Worm (Caenorhabditis elegans): ENCODE measurements around the gene chpf-1.

chpf-1 gene

DNA sequence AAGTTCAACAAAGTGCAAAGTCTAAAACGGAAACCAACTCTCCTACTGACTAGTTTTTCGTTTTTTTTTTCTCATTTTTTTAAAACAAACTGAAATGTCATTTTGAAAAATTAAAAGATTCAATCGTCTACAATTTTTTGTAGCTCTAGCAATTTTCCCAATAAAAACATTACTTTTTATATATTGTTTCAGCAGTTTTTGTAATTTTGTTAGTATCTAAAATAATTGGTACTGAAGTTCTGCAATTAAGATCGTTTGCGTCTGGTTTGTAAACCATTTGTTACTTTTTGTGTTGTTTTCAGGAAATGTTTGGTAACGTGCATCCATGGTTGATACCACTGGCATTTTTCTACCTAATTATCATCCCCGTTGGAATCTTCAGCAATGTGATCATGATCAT, 44.8 kb downstream of the chpf-1 start, which contains the start of gene srsx-30:
TSS of gene srsx-30 (plus strand) at position 301 of the 400 bp plus-strand sequence.
- no peak for TF ChIP-seq flt-1 (GFP tag; IDR thresholded peaks at IDR 0.05)
- no peak for TF ChIP-seq ztf-23 (GFP tag; IDR thresholded peaks at IDR 0.05)
- TF ChIP-seq cog-1 (tag; optimal IDR thresholded peaks at IDR 0.05): no peak
- no peak for TF ChIP-seq ref-1 (GFP tag; conservative IDR thresholded peaks at IDR 0.05)
- no peak for TF ChIP-seq T22C8.4 (GFP tag; IDR thresholded peaks at IDR 0.05)
- TF ChIP-seq ztf-29 (GFP tag; IDR thresholded peaks at IDR 0.05): no peak
- no peak for TF ChIP-seq tab-1 (GFP tag; IDR thresholded peaks at IDR 0.05)
- TF ChIP-seq klf-2 (GFP tag; conservative IDR thresholded peaks at IDR 0.05): no peak
- no peak for TF ChIP-seq med-1 (GFP tag; optimal IDR thresholded peaks at IDR 0.05; ENCODE audit: insufficient read depth)

DNA sequence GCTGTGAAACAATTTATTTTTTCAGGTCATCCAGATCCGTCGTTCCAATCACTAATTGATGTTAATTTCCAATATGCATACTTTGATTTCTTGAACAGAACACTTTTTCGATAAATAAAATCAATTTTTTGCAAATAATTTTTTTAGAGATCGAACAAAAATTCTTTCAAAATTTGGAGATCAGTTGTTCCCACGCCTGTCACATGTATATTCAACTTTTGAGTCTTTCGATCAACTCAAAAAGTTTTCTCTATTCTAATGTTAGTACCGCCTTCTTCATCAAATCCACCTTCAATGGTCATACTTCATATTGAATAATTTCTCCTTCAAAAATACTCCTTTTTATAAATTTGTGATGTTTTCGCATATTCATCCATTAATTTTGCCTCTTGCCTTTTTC, 48.6 kb downstream of the chpf-1 start, which contains the start of gene srsx-29:
TSS of gene srsx-29 (plus strand) at position 301 of the 400 bp plus-strand sequence.
- no peak for TF ChIP-seq ztf-29 (GFP tag; IDR thresholded peaks at IDR 0.05)
- TF ChIP-seq flt-1 (GFP tag; IDR thresholded peaks at IDR 0.05): no peak
- TF ChIP-seq tab-1 (GFP tag; IDR thresholded peaks at IDR 0.05): no peak
- TF ChIP-seq klf-2 (GFP tag; conservative IDR thresholded peaks at IDR 0.05): no peak
- no peak for TF ChIP-seq ref-1 (GFP tag; conservative IDR thresholded peaks at IDR 0.05)
- no peak for TF ChIP-seq T22C8.4 (GFP tag; IDR thresholded peaks at IDR 0.05)
- no peak for TF ChIP-seq ztf-23 (GFP tag; IDR thresholded peaks at IDR 0.05)
- TF ChIP-seq med-1 (GFP tag; optimal IDR thresholded peaks at IDR 0.05; ENCODE audit: insufficient read depth): no peak
- TF ChIP-seq cog-1 (tag; optimal IDR thresholded peaks at IDR 0.05): no peak

DNA sequence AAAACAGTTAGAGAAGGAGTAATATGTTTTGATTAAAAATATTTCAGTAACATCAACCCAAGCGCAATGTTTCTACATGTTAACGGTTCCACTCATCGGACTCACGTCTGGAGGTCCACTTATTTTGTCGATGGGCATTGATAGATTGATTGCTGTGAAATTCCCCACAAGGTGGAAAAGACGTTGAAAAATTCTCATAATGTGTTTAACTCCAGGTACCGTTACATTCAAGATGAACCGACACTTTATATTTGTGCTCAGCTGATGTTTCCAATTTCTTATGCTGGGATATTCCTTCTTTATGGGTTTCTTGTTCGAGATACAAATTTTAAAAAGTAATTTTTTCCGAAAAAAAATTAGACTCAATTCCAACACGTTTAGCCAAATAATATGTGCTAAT, 50.2 kb downstream of the chpf-1 start:
- TF ChIP-seq ref-1 (GFP tag; conservative IDR thresholded peaks at IDR 0.05): no peak
- TF ChIP-seq cog-1 (tag; optimal IDR thresholded peaks at IDR 0.05): no peak
- no peak for TF ChIP-seq ztf-29 (GFP tag; IDR thresholded peaks at IDR 0.05)
- no peak for TF ChIP-seq klf-2 (GFP tag; conservative IDR thresholded peaks at IDR 0.05)
- no peak for TF ChIP-seq T22C8.4 (GFP tag; IDR thresholded peaks at IDR 0.05)
- no peak for TF ChIP-seq tab-1 (GFP tag; IDR thresholded peaks at IDR 0.05)
- no peak for TF ChIP-seq flt-1 (GFP tag; IDR thresholded peaks at IDR 0.05)
